Worm (Caenorhabditis elegans) whole organism, L1 larva: ENCODE data around the gene tes-1.
A peak's percentile ranks its signal among the peaks of the same experiment; 100 is the strongest.

Experiments
- C16A3.4 ChIP-seq: fragments of 150-350 bp; optimal IDR thresholded peaks from 2 replicates; lab custom pipeline; 2014; ENCODE audit warnings: missing biosample characterization, missing genetic modification characterization
- F16B12.6 ChIP-seq: fragments of 150-350 bp; optimal IDR thresholded peaks from 2 replicates; lab custom pipeline; 2014; ENCODE audit warnings: missing biosample characterization, missing genetic modification characterization
- Y116A8C.19 ChIP-seq: sonication (generic microtip); optimal IDR thresholded peaks from 2 replicates; lab custom pipeline; 2016; ENCODE audit warnings: missing compliant biosample characterization, missing genetic modification characterization, borderline replicate concordance
- aly-2 ChIP-seq: fragments of 150-350 bp; optimal IDR thresholded peaks from 2 replicates; lab custom pipeline; 2014; ENCODE audit warnings: missing biosample characterization, missing genetic modification characterization
- ama-1 ChIP-seq: fragments of 150-350 bp; optimal IDR thresholded peaks from 2 replicates; lab custom pipeline; 2014
- blmp-1 ChIP-seq: fragments of 150-350 bp; optimal IDR thresholded peaks from 2 replicates; lab custom pipeline; 2014; ENCODE audit warnings: missing biosample characterization, missing genetic modification characterization
- ceh-63 ChIP-seq: fragments of 200-800 bp; sonication (Bioruptor generic); optimal IDR thresholded peaks from 2 replicates; lab custom pipeline; 2018; ENCODE audit warnings: mild to moderate bottlenecking, missing genetic modification characterization, missing compliant biosample characterization
- ces-1 ChIP-seq: fragments of 150-350 bp; optimal IDR thresholded peaks from 2 replicates; lab custom pipeline; 2014; ENCODE audit warnings: missing biosample characterization, missing genetic modification reagents, missing genetic modification characterization
- dsc-1 ChIP-seq: sonication (generic microtip); optimal IDR thresholded peaks from 2 replicates; lab custom pipeline; 2016; ENCODE audit warnings: mild to moderate bottlenecking, missing genetic modification characterization, missing compliant biosample characterization
- efl-1 ChIP-seq, 4 experiments: fragments of 150-350 bp; optimal IDR thresholded peaks in 3 of 4; peaks in 1 of 4; 1 replicate in 1 of 4; 2 replicates in 3 of 4; lab custom pipeline; 2014; ENCODE audit warnings: missing biosample characterization in 2 of 4, missing genetic modification characterization in 2 of 4, missing genetic modification reagents in 2 of 4
- elt-3 ChIP-seq, 6 experiments: fragments of 150-350 bp in 1 of 6; sonication (generic microtip); optimal IDR thresholded peaks; 2 replicates each; lab custom pipeline; 2017 to 2018; ENCODE audit warnings: missing biosample characterization in 6 of 6, missing genetic modification characterization in 6 of 6, inconsistent platforms in 1 of 6
- ets-5 ChIP-seq: fragments of 200-800 bp; sonication (Bioruptor generic); IDR thresholded peaks from 2 replicates; pipeline ENCODE4 v1.3.6; 2022; ENCODE audit warnings: missing genetic modification characterization, missing compliant biosample characterization
- fkh-4 ChIP-seq: sonication (generic microtip); optimal IDR thresholded peaks from 2 replicates; lab custom pipeline; 2016; ENCODE audit warnings: missing compliant biosample characterization, missing genetic modification characterization, borderline replicate concordance
- fkh-8 ChIP-seq: sonication (generic microtip); optimal IDR thresholded peaks from 2 replicates; lab custom pipeline; 2016; ENCODE audit warnings: mild to moderate bottlenecking, missing genetic modification characterization, missing compliant biosample characterization
- hpl-2 ChIP-seq: fragments of 150-350 bp; optimal IDR thresholded peaks from 2 replicates; lab custom pipeline; 2014; ENCODE audit warnings: missing biosample characterization, missing genetic modification reagents, missing genetic modification characterization
- isw-1 ChIP-seq: fragments of 200-800 bp; sonication (Bioruptor generic); IDR thresholded peaks from 2 replicates; pipeline ENCODE4 v1.3.6; 2022; ENCODE audit warnings: missing genetic modification characterization, missing compliant biosample characterization
- jun-1 ChIP-seq: fragments of 150-350 bp; optimal IDR thresholded peaks from 2 replicates; lab custom pipeline; 2014; ENCODE audit warnings: missing biosample characterization, missing genetic modification reagents, missing genetic modification characterization
- lin-13 ChIP-seq: fragments of 150-350 bp; optimal IDR thresholded peaks from 2 replicates; lab custom pipeline; 2014; ENCODE audit warnings: missing biosample characterization, missing genetic modification reagents, missing genetic modification characterization
- lin-14 ChIP-seq: fragments of 200-800 bp; sonication (Bioruptor generic); optimal IDR thresholded peaks from 2 replicates; lab custom pipeline; 2018; ENCODE audit warnings: mild to moderate bottlenecking, missing genetic modification characterization, moderate library complexity, missing compliant biosample characterization
- lin-15B ChIP-seq: fragments of 150-350 bp; sonication (generic microtip); optimal IDR thresholded peaks from 3 replicates; lab custom pipeline; 2014; ENCODE audit warnings: missing biosample characterization, missing genetic modification characterization
- lin-35 ChIP-seq, 2 experiments: fragments of 150-350 bp; optimal IDR thresholded peaks; 2 replicates each; lab custom pipeline; 2014; ENCODE audit warnings: missing biosample characterization in 2 of 2, missing genetic modification characterization in 2 of 2, missing genetic modification reagents in 2 of 2
- lin-39 ChIP-seq: fragments of 150-350 bp; optimal IDR thresholded peaks from 2 replicates; lab custom pipeline; 2014; ENCODE audit warnings: missing biosample characterization, missing genetic modification reagents, missing genetic modification characterization
- lsy-2 ChIP-seq, 2 experiments: fragments of 150-350 bp; optimal IDR thresholded peaks; 2 replicates each; lab custom pipeline; 2014; ENCODE audit warnings: missing biosample characterization in 2 of 2, missing genetic modification characterization in 2 of 2
- mab-9 ChIP-seq: fragments of 200-800 bp; sonication (Bioruptor generic); IDR thresholded peaks from 2 replicates; pipeline ENCODE4 v1.3.6; 2022; ENCODE audit warnings: missing genetic modification reagents, missing genetic modification characterization, missing compliant biosample characterization
- mep-1 ChIP-seq: fragments of 150-350 bp; optimal IDR thresholded peaks from 2 replicates; lab custom pipeline; 2014; ENCODE audit warnings: missing biosample characterization, missing genetic modification characterization
- nhr-12 ChIP-seq: sonication (generic microtip); optimal IDR thresholded peaks from 2 replicates; lab custom pipeline; 2017; ENCODE audit warnings: missing biosample characterization, missing genetic modification characterization
- nhr-19 ChIP-seq: fragments of 200-800 bp; sonication (Bioruptor generic); conservative IDR thresholded peaks from 2 replicates; pipeline ENCODE4 v1.3.6; 2022; ENCODE audit warnings: missing genetic modification characterization, missing compliant biosample characterization
- nhr-237 ChIP-seq: fragments of 150-350 bp; optimal IDR thresholded peaks from 2 replicates; lab custom pipeline; 2014; ENCODE audit warnings: missing biosample characterization, missing genetic modification characterization
- nhr-47 ChIP-seq: sonication (generic microtip); optimal IDR thresholded peaks from 2 replicates; lab custom pipeline; 2016; ENCODE audit warnings: mild to moderate bottlenecking, missing genetic modification characterization, moderate library complexity, missing compliant biosample characterization
- nhr-71 ChIP-seq: sonication (generic microtip); optimal IDR thresholded peaks from 2 replicates; lab custom pipeline; 2016; ENCODE audit warnings: mild to moderate bottlenecking, missing genetic modification characterization, moderate library complexity, missing compliant biosample characterization
- nhr-77 ChIP-seq: fragments of 150-350 bp; optimal IDR thresholded peaks from 2 replicates; lab custom pipeline; 2014; ENCODE audit warnings: missing biosample characterization, missing genetic modification characterization
- nhr-84 ChIP-seq: sonication (generic microtip); optimal IDR thresholded peaks from 2 replicates; lab custom pipeline; 2017; ENCODE audit warnings: missing biosample characterization, missing genetic modification characterization
- nhr-85 ChIP-seq: sonication (generic microtip); peaks from one replicate; lab custom pipeline; 2016; ENCODE audit warnings: missing genetic modification characterization, inconsistent platforms, missing compliant biosample characterization
- nhr-90 ChIP-seq: sonication (generic microtip); optimal IDR thresholded peaks from 2 replicates; lab custom pipeline; 2016; ENCODE audit warnings: mild to moderate bottlenecking, missing genetic modification characterization, missing compliant biosample characterization; ENCODE audit not compliant: poor library complexity
- pag-3 ChIP-seq: sonication (generic microtip); optimal IDR thresholded peaks from 2 replicates; lab custom pipeline; 2017; ENCODE audit warnings: missing genetic modification characterization, mild to moderate bottlenecking, missing compliant biosample characterization, antibody characterized with exemption, borderline replicate concordance; ENCODE audit not compliant: insufficient read depth
- pax-3 ChIP-seq: fragments of 200-800 bp; sonication (Bioruptor generic); optimal IDR thresholded peaks from 2 replicates; lab custom pipeline; 2018; ENCODE audit warnings: mild to moderate bottlenecking, missing genetic modification characterization, moderate library complexity, missing compliant biosample characterization
- rnt-1 ChIP-seq: sonication (generic microtip); optimal IDR thresholded peaks from 2 replicates; lab custom pipeline; 2016; ENCODE audit warnings: mild to moderate bottlenecking, missing genetic modification characterization, moderate library complexity, missing compliant biosample characterization
- snu-23 ChIP-seq: sonication (generic microtip); optimal IDR thresholded peaks from 2 replicates; lab custom pipeline; 2016; ENCODE audit warnings: missing genetic modification characterization, missing compliant biosample characterization
- sup-37 ChIP-seq: fragments of 200-800 bp; sonication (Bioruptor generic); optimal IDR thresholded peaks from 2 replicates; lab custom pipeline; 2018; ENCODE audit warnings: mild to moderate bottlenecking, missing genetic modification characterization, missing compliant biosample characterization
- unc-130 ChIP-seq: fragments of 150-350 bp; optimal IDR thresholded peaks from 2 replicates; lab custom pipeline; 2017; ENCODE audit warnings: missing biosample characterization, missing genetic modification characterization, inconsistent platforms
- unc-62 ChIP-seq: fragments of 150-350 bp; optimal IDR thresholded peaks from 2 replicates; lab custom pipeline; 2014; ENCODE audit warnings: missing biosample characterization, missing genetic modification reagents, missing genetic modification characterization
- unc-98 ChIP-seq: fragments of 200-800 bp; sonication (Bioruptor generic); IDR thresholded peaks from 2 replicates; pipeline ENCODE4 v1.3.6; 2022; ENCODE audit warnings: missing genetic modification characterization, missing compliant biosample characterization
- xbp-1 ChIP-seq: sonication (generic microtip); optimal IDR thresholded peaks from 2 replicates; lab custom pipeline; 2016; ENCODE audit warnings: missing genetic modification characterization, missing compliant biosample characterization
- ztf-4 ChIP-seq: fragments of 150-350 bp; optimal IDR thresholded peaks from 2 replicates; lab custom pipeline; 2014; ENCODE audit warnings: missing biosample characterization, missing genetic modification characterization

Gene tes-1

ce11 chrIV:7440238-7440637 is 11.0 kb downstream of the tes-1 start:
- TF ChIP-seq elt-3 (tag; optimal IDR thresholded peaks at IDR 0.05; lab: Kevin White, UChicago) (peak in 4 of 6 experiments; percentile 1 to 77 (median 42)), nhr-237 (tag; lab: Kevin White, UChicago) (no peak), blmp-1 (tag; lab: Kevin White, UChicago) (peak; percentile 97)
- TF ChIP-seq, all 84 proteins: peak for 2

- no peak for TF ChIP-seq nhr-85
- TF ChIP-seq blmp-1 (tag; lab: Kevin White, UChicago), result peak; percentile 8
- TF ChIP-seq, all 84 proteins: peak for 1
These were observed 11.9 kb downstream of the tes-1 start for ce11 chrIV:7439377-7439776.

ce11 chrIV:7433858-7434257 is 17.4 kb downstream of the tes-1 start, which contains the start of gene B0496.11:
TSS of gene B0496.11 (minus strand) at chrIV:7433958.
- TF ChIP-seq lsy-2 (tag; optimal IDR thresholded peaks at IDR 0.05; lab: Kevin White, UChicago), result no peak
- TF ChIP-seq unc-130, result no peak
- TF ChIP-seq fkh-4 (tag; lab: Kevin White, UChicago), result no peak
- no peak for TF ChIP-seq lin-35 (GFP tag; optimal IDR thresholded peaks at IDR 0.05; lab: Kevin White, UChicago)
- no peak for TF ChIP-seq isw-1 (GFP tag; lab: Robert Waterston, UW)
- no peak for TF ChIP-seq C16A3.4
- no peak for TF ChIP-seq ztf-4 (tag; lab: Kevin White, UChicago)
- no peak for TF ChIP-seq blmp-1 (tag; lab: Kevin White, UChicago)
- TF ChIP-seq Y116A8C.19, result no peak
- no peak for TF ChIP-seq pax-3 (tag; lab: Kevin White, UChicago)
- TF ChIP-seq lin-15B (tag; lab: Kevin White, UChicago), result no peak
- TF ChIP-seq nhr-90 (tag; lab: Kevin White, UChicago), result no peak
- TF ChIP-seq unc-62 (GFP tag; lab: Kevin White, UChicago), result no peak
- TF ChIP-seq mep-1 (tag; lab: Kevin White, UChicago), result no peak
- TF ChIP-seq xbp-1, result no peak
- TF ChIP-seq nhr-84 (tag; lab: Kevin White, UChicago), result no peak
- no peak for TF ChIP-seq ces-1
- TF ChIP-seq sup-37 (GFP tag; lab: Kevin White, UChicago), result no peak
- TF ChIP-seq nhr-12 (tag; lab: Kevin White, UChicago), result no peak
- no peak for TF ChIP-seq hpl-2 (GFP tag; lab: Kevin White, UChicago)

ce11 chrIV:7428998-7429397 is 22.2 kb downstream of the tes-1 start:
- TF ChIP-seq lsy-2 (tag; optimal IDR thresholded peaks at IDR 0.05; lab: Kevin White, UChicago), result peak in 1 of 2 experiments; percentile 39
- TF ChIP-seq lin-39 (tag; lab: Kevin White, UChicago), result peak; percentile 44
- TF ChIP-seq jun-1, result no peak
- no peak for TF ChIP-seq mab-9 (GFP tag; lab: Robert Waterston, UW)
- TF ChIP-seq ets-5 (GFP tag; lab: Robert Waterston, UW), result no peak
- TF ChIP-seq rnt-1 (tag; lab: Kevin White, UChicago), result peak; percentile 82
- TF ChIP-seq nhr-71 (tag; lab: Kevin White, UChicago), result peak; percentile 54
- TF ChIP-seq nhr-77 (tag; lab: Kevin White, UChicago), result no peak
- TF ChIP-seq unc-98 (GFP tag; lab: Robert Waterston, UW), result no peak
- no peak for TF ChIP-seq ces-1
- peak; percentile 78 for TF ChIP-seq lin-14
- no peak for TF ChIP-seq pag-3 (tag; lab: Kevin White, UChicago)
- no peak for TF ChIP-seq nhr-84 (tag; lab: Kevin White, UChicago)
- TF ChIP-seq unc-130, result peak; percentile 37
- no peak for TF ChIP-seq pax-3 (tag; lab: Kevin White, UChicago)
- peak; percentile 17; the same call in 1 of the 2 replicates for TF ChIP-seq nhr-19
- no peak for TF ChIP-seq ama-1 (lab: Kevin White, UChicago)

ce11 chrIV:7428347-7428746 is 22.9 kb downstream of the tes-1 start:
- TF ChIP-seq lsy-2 (tag; optimal IDR thresholded peaks at IDR 0.05; lab: Kevin White, UChicago), result peak; percentile 6 to 33
- TF ChIP-seq nhr-47 (tag; lab: Kevin White, UChicago), result no peak
- TF ChIP-seq nhr-19, result no peak
- TF ChIP-seq dsc-1 (tag; lab: Kevin White, UChicago), result peak; percentile 1
- TF ChIP-seq F16B12.6 (tag; lab: Kevin White, UChicago), result no peak
- TF ChIP-seq fkh-8, result no peak
- TF ChIP-seq ceh-63 (GFP tag; lab: Kevin White, UChicago), result no peak
- no peak for TF ChIP-seq snu-23
- no peak for TF ChIP-seq efl-1 (optimal IDR thresholded peaks at IDR 0.05; lab: Kevin White, UChicago)
- peak in 1 of 2 experiments; percentile 79 for TF ChIP-seq efl-1 (GFP tag; optimal IDR thresholded peaks at IDR 0.05 in 1 of 2; lab: Kevin White, UChicago)
- TF ChIP-seq unc-130, result peak; percentile 10
- no peak for TF ChIP-seq aly-2
- TF ChIP-seq lin-13 (GFP tag; lab: Kevin White, UChicago), result no peak
- TF ChIP-seq unc-62 (GFP tag; lab: Kevin White, UChicago), result no peak
- TF ChIP-seq rnt-1 (tag; lab: Kevin White, UChicago), result peak; percentile 55
